Fruit fly (Drosophila melanogaster): ENCODE measurements around the gene CG10019.

The CG10019 gene

DNA sequence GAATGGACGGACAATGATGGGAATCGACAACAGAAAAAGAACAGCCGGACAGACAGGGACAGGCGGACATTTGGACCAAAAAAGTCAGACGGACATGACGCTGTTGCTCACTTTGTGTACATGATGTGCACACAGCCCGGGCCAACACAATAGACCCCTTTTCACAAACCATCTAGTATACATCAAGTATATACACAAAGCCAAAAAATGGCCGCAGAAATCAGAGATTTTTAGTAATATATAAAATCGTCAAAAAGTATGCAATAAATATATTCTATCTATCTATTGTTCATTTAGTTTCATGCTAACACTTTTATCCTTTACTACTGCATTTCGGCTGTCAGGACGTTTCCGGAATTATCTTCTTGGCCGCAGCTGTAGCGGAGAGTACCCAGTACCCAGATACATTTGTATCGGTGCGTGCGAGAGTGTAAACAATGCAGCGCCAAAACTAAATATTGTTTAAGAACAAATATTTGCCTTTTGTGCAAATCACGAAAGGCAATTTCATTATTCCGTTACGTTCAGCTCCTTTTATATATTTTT, 10.8 kb upstream of the CG10019 start:
- TF ChIP-seq rn (GFP tag; IDR thresholded peaks at IDR 0.05) = no peak
- TF ChIP-seq CG13204 (GFP tag; optimal IDR thresholded peaks at IDR 0.05) = no peak
- TF ChIP-seq CG10348 (GFP tag; IDR thresholded peaks at IDR 0.05) = no peak
- TF ChIP-seq Pif1B (GFP tag; optimal IDR thresholded peaks at IDR 0.05) = peak; percentile 38
- peak; percentile 52 for TF ChIP-seq Pif1A (GFP tag; optimal IDR thresholded peaks at IDR 0.05)
- no peak for TF ChIP-seq CG15710 (tag; optimal IDR thresholded peaks at IDR 0.05)
- no peak for TF ChIP-seq CG12605 (GFP tag; IDR thresholded peaks at IDR 0.05)
- TF ChIP-seq CG4496 (GFP tag; IDR thresholded peaks at IDR 0.05) = 0 out of 3 replicates have a peak, but pooled peaks have one; percentile 27
- TF ChIP-seq CG8159 (tag; optimal IDR thresholded peaks at IDR 0.05) = peak; percentile 49
- TF ChIP-seq Ets98B (GFP tag; IDR thresholded peaks at IDR 0.05) = no peak
- peak; percentile 29 for TF ChIP-seq CG34367 (tag; optimal IDR thresholded peaks at IDR 0.05)
- no peak for TF ChIP-seq EcR (GFP tag; optimal IDR thresholded peaks at IDR 0.05)
- TF ChIP-seq fd96Ca (GFP tag; IDR thresholded peaks at IDR 0.05) = 0 out of 3 replicates have a peak, but pooled peaks have one; percentile 12
- no peak for TF ChIP-seq CG9948 (tag; optimal IDR thresholded peaks at IDR 0.05)

DNA sequence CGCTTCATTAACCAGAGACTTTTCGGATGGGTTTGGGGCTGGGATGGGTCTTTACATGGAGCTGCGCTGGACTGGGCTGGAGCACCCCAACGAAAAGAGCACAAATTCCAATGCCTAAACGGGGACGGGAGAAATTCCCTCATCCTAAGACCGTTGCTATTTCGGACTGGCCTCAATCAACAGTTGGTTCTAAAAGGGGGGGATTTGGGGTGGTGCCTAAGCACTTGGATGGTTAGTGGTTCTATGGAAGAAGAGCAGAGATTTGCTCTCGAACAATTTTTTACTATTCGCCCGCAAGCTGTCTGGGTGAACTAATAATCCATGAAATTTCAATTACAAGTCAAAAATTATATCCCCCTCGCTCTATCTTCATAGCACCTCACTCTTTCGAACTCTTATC, 631 bp upstream of the CG10019 start:
- TF ChIP-seq CG8159 (tag; optimal IDR thresholded peaks at IDR 0.05) (no peak), EcR (GFP tag; optimal IDR thresholded peaks at IDR 0.05) (no peak), CG32121 (GFP tag; IDR thresholded peaks at IDR 0.05) (no peak), CG17806 (tag; optimal IDR thresholded peaks at IDR 0.05) (no peak), CG12605 (GFP tag; IDR thresholded peaks at IDR 0.05) (no peak; the same call in 1 of the 2 replicates)

DNA sequence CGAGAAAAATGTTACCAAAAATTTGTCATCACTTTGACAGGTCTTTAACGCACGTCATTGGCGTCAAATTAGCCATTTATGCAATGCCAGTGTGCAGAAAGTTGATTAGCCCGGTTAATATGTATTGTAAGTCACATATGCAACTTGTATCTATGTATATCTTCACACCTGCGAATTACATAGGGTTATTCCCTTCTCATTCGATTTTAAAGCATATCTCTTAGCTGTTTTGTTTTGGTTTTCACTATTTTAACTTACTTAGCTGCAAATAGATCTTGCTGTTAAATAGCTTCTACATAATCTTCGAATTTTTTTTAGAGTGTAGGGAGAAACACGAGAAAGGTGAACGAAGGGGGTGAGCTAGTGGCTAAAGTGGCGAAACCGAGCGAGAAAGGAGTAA, 789 bp downstream of the CG10019 start:
- no peak for TF ChIP-seq Pif1A (GFP tag; optimal IDR thresholded peaks at IDR 0.05)
- no peak for TF ChIP-seq Snoo (tag; optimal IDR thresholded peaks at IDR 0.05)
- TF ChIP-seq gl (tag; optimal IDR thresholded peaks at IDR 0.05) = no peak
- TF ChIP-seq CG12605 (GFP tag; IDR thresholded peaks at IDR 0.05) = no peak
- TF ChIP-seq CG9948 (tag; optimal IDR thresholded peaks at IDR 0.05) = no peak
- no peak for TF ChIP-seq CG34367 (tag; optimal IDR thresholded peaks at IDR 0.05)
- no peak for TF ChIP-seq Pif1B (GFP tag; optimal IDR thresholded peaks at IDR 0.05)
- TF ChIP-seq rn (GFP tag; IDR thresholded peaks at IDR 0.05) = no peak
- no peak for TF ChIP-seq CG15710 (tag; optimal IDR thresholded peaks at IDR 0.05)
- TF ChIP-seq CG14655 (GFP tag; optimal IDR thresholded peaks at IDR 0.05) = peak; percentile 70
- peak; percentile 72 for TF ChIP-seq CG8301 (tag; optimal IDR thresholded peaks at IDR 0.05)
- TF ChIP-seq CG32121 (GFP tag; IDR thresholded peaks at IDR 0.05) = peak; percentile 31; the same call in 1 of the 2 replicates
- no peak for TF ChIP-seq fd96Ca (GFP tag; IDR thresholded peaks at IDR 0.05)
- no peak for TF ChIP-seq CG10348 (GFP tag; IDR thresholded peaks at IDR 0.05)
- no peak for TF ChIP-seq CG13204 (GFP tag; optimal IDR thresholded peaks at IDR 0.05)
- TF ChIP-seq CG4496 (GFP tag; IDR thresholded peaks at IDR 0.05) = no peak
- TF ChIP-seq Ets98B (GFP tag; IDR thresholded peaks at IDR 0.05) = peak; percentile 13; the same call in 1 of the 2 replicates
- no peak for TF ChIP-seq D1 (tag; optimal IDR thresholded peaks at IDR 0.05)
- no peak for TF ChIP-seq EcR (GFP tag; optimal IDR thresholded peaks at IDR 0.05)

DNA sequence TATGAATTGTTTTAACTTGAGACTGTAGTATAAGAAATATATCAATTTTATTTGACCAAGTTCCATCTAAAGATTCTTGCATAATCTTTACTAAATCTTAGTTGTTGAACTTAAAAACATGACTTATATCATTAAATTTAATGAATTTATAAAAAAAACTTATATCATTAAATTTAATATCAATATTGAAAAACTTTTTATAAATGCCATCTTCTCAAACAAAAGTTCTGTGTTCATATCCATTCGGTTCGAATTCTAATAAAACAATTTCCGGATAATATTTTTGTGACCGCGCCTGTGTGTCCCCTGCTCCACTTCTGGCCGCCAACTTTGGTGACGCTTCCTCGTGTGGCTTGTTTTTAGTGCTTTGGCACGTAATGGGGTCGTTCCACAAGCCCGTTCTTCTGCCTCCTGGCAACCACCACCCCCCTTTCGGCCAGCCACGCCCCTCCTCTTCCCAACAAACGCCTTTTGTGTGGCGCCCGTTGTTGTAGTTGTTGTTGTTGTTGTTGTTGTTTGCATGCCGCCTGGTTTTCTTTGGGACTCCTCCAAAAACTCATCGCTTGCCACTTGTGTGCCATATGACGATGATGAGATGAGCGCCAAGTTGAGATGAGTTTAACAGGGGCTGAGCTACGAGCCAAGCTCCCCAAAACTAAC, 6.9 kb downstream of the CG10019 start:
- TF ChIP-seq CG34367 (tag; optimal IDR thresholded peaks at IDR 0.05) (no peak), CG15710 (tag; optimal IDR thresholded peaks at IDR 0.05) (peak; percentile 30), CG14655 (GFP tag; optimal IDR thresholded peaks at IDR 0.05) (peak; percentile 50), CG8301 (tag; optimal IDR thresholded peaks at IDR 0.05) (peak; percentile 36), CG4496 (GFP tag; IDR thresholded peaks at IDR 0.05) (0 out of 3 replicates have a peak, but pooled peaks have one; percentile 39), Ets98B (GFP tag; IDR thresholded peaks at IDR 0.05) (no peak), rn (GFP tag; IDR thresholded peaks at IDR 0.05) (no peak), Pif1A (GFP tag; optimal IDR thresholded peaks at IDR 0.05) (no peak), CG32121 (GFP tag; IDR thresholded peaks at IDR 0.05) (peak; percentile 21; the same call in 1 of the 2 replicates), CG13204 (GFP tag; optimal IDR thresholded peaks at IDR 0.05) (peak; percentile 12), CG9948 (tag; optimal IDR thresholded peaks at IDR 0.05) (peak; percentile 39), gl (tag; optimal IDR thresholded peaks at IDR 0.05) (no peak), CG8159 (tag; optimal IDR thresholded peaks at IDR 0.05) (peak; percentile 53)

DNA sequence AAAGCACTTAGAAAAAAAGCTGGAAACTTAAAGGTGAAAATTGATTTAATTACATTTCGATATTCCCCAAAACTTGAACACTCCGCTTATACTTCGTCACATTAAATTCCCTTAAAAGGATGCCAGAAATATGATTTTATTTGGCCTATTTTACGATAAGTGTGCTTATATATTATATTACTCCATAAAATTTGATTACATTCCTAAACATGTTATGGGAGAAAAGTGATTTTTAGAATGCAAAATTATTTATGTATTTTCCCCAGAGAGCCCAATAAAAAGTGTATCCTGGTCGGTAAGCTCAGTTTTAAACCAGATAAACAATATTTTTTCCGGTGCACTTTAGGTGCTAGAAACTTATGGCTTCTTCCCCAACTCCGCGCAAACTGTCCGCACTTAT, 7.4 kb downstream of the CG10019 start:
- TF ChIP-seq Pif1A (GFP tag; optimal IDR thresholded peaks at IDR 0.05) (peak; percentile 3), Ets98B (GFP tag; IDR thresholded peaks at IDR 0.05) (no peak), CG8301 (tag; optimal IDR thresholded peaks at IDR 0.05) (peak; percentile 39), rn (GFP tag; IDR thresholded peaks at IDR 0.05) (no peak), fd96Ca (GFP tag; IDR thresholded peaks at IDR 0.05) (no peak), CG10348 (GFP tag; IDR thresholded peaks at IDR 0.05) (no peak), Snoo (tag; optimal IDR thresholded peaks at IDR 0.05) (no peak), CG9948 (tag; optimal IDR thresholded peaks at IDR 0.05) (peak; percentile 24), CG12605 (GFP tag; IDR thresholded peaks at IDR 0.05) (no peak), EcR (GFP tag; optimal IDR thresholded peaks at IDR 0.05) (no peak), CG14655 (GFP tag; optimal IDR thresholded peaks at IDR 0.05) (peak; percentile 44), CG4496 (GFP tag; IDR thresholded peaks at IDR 0.05) (no peak), CG15710 (tag; optimal IDR thresholded peaks at IDR 0.05) (no peak), CG32121 (GFP tag; IDR thresholded peaks at IDR 0.05) (no peak), D1 (tag; optimal IDR thresholded peaks at IDR 0.05) (no peak), CG17806 (tag; optimal IDR thresholded peaks at IDR 0.05) (no peak), CG34367 (tag; optimal IDR thresholded peaks at IDR 0.05) (no peak), gl (tag; optimal IDR thresholded peaks at IDR 0.05) (no peak), CG13204 (GFP tag; optimal IDR thresholded peaks at IDR 0.05) (no peak), CG8159 (tag; optimal IDR thresholded peaks at IDR 0.05) (peak; percentile 28), Pif1B (GFP tag; optimal IDR thresholded peaks at IDR 0.05) (peak; percentile 9)
